Worm (Caenorhabditis elegans) whole organism, early embryonic: ENCODE data around the gene fbxc-43.

ENCODE experiments used
- B0310.2 ChIP-seq: sonication (generic microtip); optimal IDR thresholded peaks from 2 replicates; lab custom pipeline; 2016; ENCODE audit warnings: mild to moderate bottlenecking, missing genetic modification characterization, missing compliant biosample characterization
- F13C5.2 ChIP-seq: sonication (generic microtip); optimal IDR thresholded peaks from 2 replicates; lab custom pipeline; 2017; ENCODE audit warnings: mild to moderate bottlenecking, missing genetic modification characterization, inconsistent platforms, missing compliant biosample characterization
- aly-1 ChIP-seq: sonication (generic microtip); optimal IDR thresholded peaks from 2 replicates; lab custom pipeline; 2016; ENCODE audit warnings: missing genetic modification characterization, missing compliant biosample characterization
- ama-1 ChIP-seq: fragments of 150-350 bp; optimal IDR thresholded peaks from 2 replicates; lab custom pipeline; 2014
- ceh-13 ChIP-seq: fragments of 200-800 bp; sonication (Bioruptor generic); optimal IDR thresholded peaks from 2 replicates; lab custom pipeline; 2018; ENCODE audit warnings: mild to moderate bottlenecking, missing genetic modification characterization, missing compliant biosample characterization
- ceh-36 ChIP-seq: sonication (generic microtip); optimal IDR thresholded peaks from 2 replicates; lab custom pipeline; 2016; ENCODE audit warnings: missing genetic modification characterization, inconsistent platforms, missing compliant biosample characterization
- ets-7 ChIP-seq: sonication (generic microtip); optimal IDR thresholded peaks from 2 replicates; lab custom pipeline; 2016; ENCODE audit warnings: missing genotype, missing genetic modification characterization, missing compliant biosample characterization
- flt-1 ChIP-seq: fragments of 200-800 bp; sonication (Bioruptor generic); IDR thresholded peaks from 2 replicates; pipeline ENCODE4 v1.3.6; 2022; ENCODE audit warnings: missing genetic modification characterization, missing compliant biosample characterization
- hmbx-1 ChIP-seq: sonication (generic microtip); optimal IDR thresholded peaks from 2 replicates; lab custom pipeline; 2016; ENCODE audit warnings: mild to moderate bottlenecking, missing genetic modification characterization, missing compliant biosample characterization
- hmg-4 ChIP-seq: fragments of 200-800 bp; sonication (Bioruptor generic); optimal IDR thresholded peaks from 2 replicates; lab custom pipeline; 2018; ENCODE audit warnings: mild to moderate bottlenecking, missing genetic modification characterization, missing compliant biosample characterization
- hnd-1 ChIP-seq: sonication (generic microtip); optimal IDR thresholded peaks from 2 replicates; lab custom pipeline; 2016; ENCODE audit warnings: missing genetic modification characterization, missing compliant biosample characterization
- pes-1 ChIP-seq: fragments of 200-800 bp; sonication (Bioruptor generic); IDR thresholded peaks from 2 replicates; pipeline ENCODE4 v1.3.6; 2022; ENCODE audit warnings: missing genetic modification reagents, missing genetic modification characterization, missing compliant biosample characterization
- scrt-1 ChIP-seq: fragments of 200-800 bp; sonication (Bioruptor generic); IDR thresholded peaks from 2 replicates; pipeline ENCODE4 v1.3.6; 2022; ENCODE audit warnings: missing genetic modification characterization, missing compliant biosample characterization
- sea-1 ChIP-seq: fragments of 200-800 bp; sonication (Bioruptor generic); conservative IDR thresholded peaks from 2 replicates; pipeline ENCODE4 v1.3.6; 2022; ENCODE audit warnings: missing genetic modification characterization, missing compliant biosample characterization
- tbx-11 ChIP-seq: fragments of 200-800 bp; sonication (Bioruptor generic); IDR thresholded peaks from 2 replicates; pipeline ENCODE4 v1.3.6; 2022; ENCODE audit warnings: missing genetic modification characterization, missing compliant biosample characterization
- tbx-37 ChIP-seq: fragments of 200-800 bp; sonication (Bioruptor generic); conservative IDR thresholded peaks from 2 replicates; pipeline ENCODE4 v1.3.6; 2022; ENCODE audit warnings: missing genetic modification reagents, missing genetic modification characterization, missing compliant biosample characterization
- tra-4 ChIP-seq: sonication (generic microtip); optimal IDR thresholded peaks from 2 replicates; lab custom pipeline; 2017; ENCODE audit warnings: missing genetic modification characterization, missing compliant biosample characterization

Gene fbxc-43

ce11 chrII:4230816-4231435, 4.9 kb downstream of the fbxc-43 start, which contains the start of gene C16A11.10:
C16A11.10 (plus strand) TSS chrII:4231385.
- TF ChIP-seq B0310.2 (tag; lab: Kevin White, UChicago) (no peak), ceh-36 (tag; lab: Kevin White, UChicago) (no peak), sea-1 (GFP tag; lab: Robert Waterston, UW) (no peak)

ce11 chrII:4229106-4229708, 6.6 kb downstream of the fbxc-43 start, which contains the start of gene C16A11.3:
C16A11.3 (plus strand) TSS chrII:4229545.
- no peak for TF ChIP-seq tbx-11
- no peak for TF ChIP-seq ceh-36 (tag; lab: Kevin White, UChicago)
- TF ChIP-seq scrt-1 (GFP tag; lab: Robert Waterston, UW): no peak
- no peak for TF ChIP-seq ama-1 (lab: Kevin White, UChicago)
- no peak for TF ChIP-seq pes-1 (GFP tag; lab: Robert Waterston, UW)

ce11 chrII:4228112-4228770, 7.6 kb downstream of the fbxc-43 start:
- TF ChIP-seq F13C5.2 (tag; lab: Kevin White, UChicago) (no peak), tbx-37 (GFP tag; lab: Robert Waterston, UW) (no peak), tbx-11 (no peak), scrt-1 (GFP tag; lab: Robert Waterston, UW) (no peak), hnd-1 (no peak), ceh-36 (tag; lab: Kevin White, UChicago) (no peak), hmbx-1 (tag; lab: Kevin White, UChicago) (no peak), aly-1 (tag; lab: Kevin White, UChicago) (no peak), flt-1 (GFP tag; lab: Robert Waterston, UW) (no peak), ceh-13 (GFP tag; lab: Kevin White, UChicago) (no peak), pes-1 (GFP tag; lab: Robert Waterston, UW) (no peak), ets-7 (no peak), tra-4 (tag; lab: Kevin White, UChicago) (no peak), sea-1 (GFP tag; lab: Robert Waterston, UW) (no peak)

- TF ChIP-seq pes-1 (GFP tag; lab: Robert Waterston, UW): no peak
- TF ChIP-seq sea-1 (GFP tag; lab: Robert Waterston, UW): no peak
- no peak for TF ChIP-seq tbx-37 (GFP tag; lab: Robert Waterston, UW)
- TF ChIP-seq F13C5.2 (tag; lab: Kevin White, UChicago): no peak
- no peak for TF ChIP-seq hnd-1
- no peak for TF ChIP-seq flt-1 (GFP tag; lab: Robert Waterston, UW)
- no peak for TF ChIP-seq ceh-36 (tag; lab: Kevin White, UChicago)
- no peak for TF ChIP-seq tra-4 (tag; lab: Kevin White, UChicago)
- no peak for TF ChIP-seq hmbx-1 (tag; lab: Kevin White, UChicago)
These were observed 9.1 kb downstream of the fbxc-43 start, which contains the start of gene C16A11.4 for ce11 chrII:4226598-4227096. C16A11.4 (plus strand) TSS chrII:4227046.

ce11 chrII:4222983-4223382, 12.8 kb downstream of the fbxc-43 start, which contains the start of gene C16A11.5:
C16A11.5 (plus strand) TSS chrII:4223305.
- no peak for TF ChIP-seq ama-1 (lab: Kevin White, UChicago)
- TF ChIP-seq flt-1 (GFP tag; lab: Robert Waterston, UW): no peak
- TF ChIP-seq ceh-36 (tag; lab: Kevin White, UChicago): no peak
- TF ChIP-seq hmbx-1 (tag; lab: Kevin White, UChicago): no peak
- no peak for TF ChIP-seq tbx-11
- no peak for TF ChIP-seq ets-7
- TF ChIP-seq sea-1 (GFP tag; lab: Robert Waterston, UW): no peak
- no peak for TF ChIP-seq F13C5.2 (tag; lab: Kevin White, UChicago)
- no peak for TF ChIP-seq ceh-13 (GFP tag; lab: Kevin White, UChicago)
- TF ChIP-seq pes-1 (GFP tag; lab: Robert Waterston, UW): no peak
- no peak for TF ChIP-seq tbx-37 (GFP tag; lab: Robert Waterston, UW)
- no peak for TF ChIP-seq aly-1 (tag; lab: Kevin White, UChicago)
- no peak for TF ChIP-seq tra-4 (tag; lab: Kevin White, UChicago)
- TF ChIP-seq hnd-1: no peak
- TF ChIP-seq hmg-4 (GFP tag; lab: Kevin White, UChicago): no peak
- TF ChIP-seq scrt-1 (GFP tag; lab: Robert Waterston, UW): no peak
- TF ChIP-seq B0310.2 (tag; lab: Kevin White, UChicago): no peak

ce11 chrII:4222469-4222868, 13.3 kb downstream of the fbxc-43 start:
- TF ChIP-seq ceh-36 (tag; lab: Kevin White, UChicago): no peak
- no peak for TF ChIP-seq ceh-13 (GFP tag; lab: Kevin White, UChicago)

- TF ChIP-seq F13C5.2 (tag; lab: Kevin White, UChicago) (no peak), B0310.2 (tag; lab: Kevin White, UChicago) (no peak), flt-1 (GFP tag; lab: Robert Waterston, UW) (no peak), ama-1 (lab: Kevin White, UChicago) (no peak), sea-1 (GFP tag; lab: Robert Waterston, UW) (no peak), aly-1 (tag; lab: Kevin White, UChicago) (no peak), ceh-36 (tag; lab: Kevin White, UChicago) (no peak), tbx-37 (GFP tag; lab: Robert Waterston, UW) (no peak), scrt-1 (GFP tag; lab: Robert Waterston, UW) (no peak), tra-4 (tag; lab: Kevin White, UChicago) (no peak), hmbx-1 (tag; lab: Kevin White, UChicago) (no peak), ets-7 (no peak), ceh-13 (GFP tag; lab: Kevin White, UChicago) (no peak), tbx-11 (no peak)
These were observed 16.7 kb downstream of the fbxc-43 start, which contains the start of gene F31D5.1 for ce11 chrII:4219062-4219461. F31D5.1 (plus strand) TSS chrII:4219362.
